Worm (Caenorhabditis elegans) whole organism, midembryonic: Measurements from ENCODE around the gene F10E7.6.

Source experiments
- T22C8.4 ChIP-seq: fragments of 200-800 bp; sonication (Bioruptor generic); IDR thresholded peaks from 2 replicates; pipeline ENCODE4 v1.3.6; 2022; ENCODE audit warnings: missing genetic modification characterization, missing compliant biosample characterization
- cog-1 ChIP-seq: sonication (generic microtip); optimal IDR thresholded peaks from 2 replicates; lab custom pipeline; 2016; ENCODE audit warnings: missing genetic modification characterization, missing compliant biosample characterization
- flt-1 ChIP-seq: fragments of 200-800 bp; sonication (Bioruptor generic); IDR thresholded peaks from 2 replicates; pipeline ENCODE4 v1.3.6; 2022; ENCODE audit warnings: missing genetic modification characterization, missing compliant biosample characterization
- klf-2 ChIP-seq: fragments of 200-800 bp; sonication (Bioruptor generic); conservative IDR thresholded peaks from 2 replicates; pipeline ENCODE4 v1.3.6; 2022; ENCODE audit warnings: missing genetic modification reagents, missing genetic modification characterization, missing compliant biosample characterization
- med-1 ChIP-seq: sonication (generic microtip); optimal IDR thresholded peaks from 2 replicates; lab custom pipeline; 2017; ENCODE audit warnings: missing genetic modification characterization, mild to moderate bottlenecking, missing compliant biosample characterization, antibody characterized with exemption, missing genetic modification reagents; ENCODE audit not compliant: insufficient read depth
- ref-1 ChIP-seq: fragments of 200-800 bp; sonication (Bioruptor generic); conservative IDR thresholded peaks from 2 replicates; pipeline ENCODE4 v1.3.6; 2022; ENCODE audit warnings: missing genetic modification reagents, missing genetic modification characterization, missing compliant biosample characterization
- tab-1 ChIP-seq: fragments of 200-800 bp; sonication (Bioruptor generic); IDR thresholded peaks from 2 replicates; pipeline ENCODE4 v1.3.6; 2022; ENCODE audit warnings: missing genetic modification characterization, missing compliant biosample characterization
- ztf-23 ChIP-seq: fragments of 200-800 bp; sonication (Bioruptor generic); IDR thresholded peaks from 2 replicates; pipeline ENCODE4 v1.3.6; 2022; ENCODE audit warnings: missing genetic modification reagents, missing genetic modification characterization, missing compliant biosample characterization
- ztf-29 ChIP-seq: fragments of 200-800 bp; sonication (Bioruptor generic); IDR thresholded peaks from 2 replicates; pipeline ENCODE4 v1.3.6; 2022; ENCODE audit warnings: missing genetic modification reagents, missing genetic modification characterization, missing compliant biosample characterization

Gene F10E7.6

ce11 chrII:7155392-7155791 lies 42.5 kb downstream of the F10E7.6 start, which contains the start of gene C27H5.2:
C27H5.2 (plus strand) TSS chrII:7155581.
- TF ChIP-seq ztf-29 (GFP tag; lab: Robert Waterston, UW) (no peak), flt-1 (GFP tag; lab: Robert Waterston, UW) (no peak), ztf-23 (no peak), ref-1 (GFP tag; lab: Robert Waterston, UW) (no peak), med-1 (GFP tag; lab: Kevin White, UChicago) (no peak), tab-1 (no peak), T22C8.4 (GFP tag; lab: Robert Waterston, UW) (no peak), cog-1 (tag; lab: Kevin White, UChicago) (no peak)

- TF ChIP-seq ztf-23 (no peak), cog-1 (tag; lab: Kevin White, UChicago) (no peak), T22C8.4 (GFP tag; lab: Robert Waterston, UW) (no peak), flt-1 (GFP tag; lab: Robert Waterston, UW) (no peak), med-1 (GFP tag; lab: Kevin White, UChicago) (no peak)
Observed at ce11 chrII:7157415-7157814, 44.5 kb downstream of the F10E7.6 start.

ce11 chrII:7161512-7161911 lies 48.6 kb downstream of the F10E7.6 start, which contains the start of gene C27H5.12:
C27H5.12 (minus strand) TSS chrII:7161612.
- TF ChIP-seq klf-2: no peak
- TF ChIP-seq tab-1: no peak
- TF ChIP-seq ztf-23: no peak
- no peak for TF ChIP-seq med-1 (GFP tag; lab: Kevin White, UChicago)
- TF ChIP-seq ref-1 (GFP tag; lab: Robert Waterston, UW): no peak
- no peak for TF ChIP-seq cog-1 (tag; lab: Kevin White, UChicago)
- TF ChIP-seq flt-1 (GFP tag; lab: Robert Waterston, UW): no peak
- no peak for TF ChIP-seq T22C8.4 (GFP tag; lab: Robert Waterston, UW)
- TF ChIP-seq ztf-29 (GFP tag; lab: Robert Waterston, UW): no peak
